Fruit fly (Drosophila melanogaster): ENCODE measurements around the gene Rb97D.

Gene Rb97D

dm6 chr3R:26915463-26915925 lies 40.0 kb upstream of the Rb97D start, which contains the start of gene CG46339 (continued):
- TF ChIP-seq CG9609 (GFP tag; optimal IDR thresholded peaks at IDR 0.05) (no peak), CG12942 (GFP tag; optimal IDR thresholded peaks at IDR 0.05) (no peak), CG13424 (tag; optimal IDR thresholded peaks at IDR 0.05) (no peak), CG18619 (GFP tag; optimal IDR thresholded peaks at IDR 0.05) (no peak), CG5180 (GFP tag; optimal IDR thresholded peaks at IDR 0.05) (peak; percentile 99), CG13287 (GFP tag; IDR thresholded peaks at IDR 0.05; ENCODE audit: partially characterized antibody) (peak; percentile 56), B-H2 (GFP tag; optimal IDR thresholded peaks at IDR 0.05) (peak; percentile 90), danr (GFP tag; IDR thresholded peaks at IDR 0.05) (no peak), HLH54F (GFP tag; optimal IDR thresholded peaks at IDR 0.05) (peak; percentile 25), Side (GFP tag; optimal IDR thresholded peaks at IDR 0.05) (peak; percentile 67), CG2116 (GFP tag; optimal IDR thresholded peaks at IDR 0.05) (no peak), Blimp-1 (GFP tag; optimal IDR thresholded peaks at IDR 0.05) (peak; percentile 61), Hmr (GFP tag; optimal IDR thresholded peaks at IDR 0.05) (peak; percentile 90), toy (GFP tag; IDR thresholded peaks at IDR 0.05) (no peak), pros (GFP tag; optimal IDR thresholded peaks at IDR 0.05) (no peak), CG6175 (GFP tag; IDR thresholded peaks at IDR 0.05) (no peak), gro (GFP tag; optimal IDR thresholded peaks at IDR 0.05) (peak; percentile 87), BtbVII (GFP tag; optimal IDR thresholded peaks at IDR 0.05) (peak; percentile 80), E2f1 (GFP tag; IDR thresholded peaks at IDR 0.05) (no peak), CG4424 (GFP tag; optimal IDR thresholded peaks at IDR 0.05) (peak; percentile 45), dimm (GFP tag; IDR thresholded peaks at IDR 0.05) (no peak), CG9727 (GFP tag; optimal IDR thresholded peaks at IDR 0.05) (peak; percentile 20), Dp (GFP tag; optimal IDR thresholded peaks at IDR 0.05) (no peak), Abd-B (GFP tag; optimal IDR thresholded peaks at IDR 0.05) (no peak), CG2678 (tag; optimal IDR thresholded peaks at IDR 0.05) (peak; percentile 71), hkb (optimal IDR thresholded peaks at IDR 0.05) (no peak), hkb (GFP tag; IDR thresholded peaks at IDR 0.05) (peak; percentile 57), br (optimal IDR thresholded peaks at IDR 0.05) (no peak), Gug (GFP tag; IDR thresholded peaks at IDR 0.05) (no peak), gt (GFP tag; IDR thresholded peaks at IDR 0.05) (no peak), CG10431 (GFP tag; optimal IDR thresholded peaks at IDR 0.05) (peak; percentile 55), ftz-f1 (GFP tag; optimal IDR thresholded peaks at IDR 0.05) (peak; percentile 28), CG13123 (GFP tag; optimal IDR thresholded peaks at IDR 0.05) (no peak), h (optimal IDR thresholded peaks at IDR 0.05) (no peak), CG15601 (tag; optimal IDR thresholded peaks at IDR 0.05) (peak; percentile 100), nau (GFP tag; optimal IDR thresholded peaks at IDR 0.05) (peak; percentile 66), CG14441 (GFP tag; IDR thresholded peaks at IDR 0.05) (0 out of 2 replicates have a peak, but pooled peaks have one; percentile 41), lab (GFP tag; optimal IDR thresholded peaks at IDR 0.05) (peak; percentile 92), zfh2 (GFP tag; optimal IDR thresholded peaks at IDR 0.05) (no peak), dan (GFP tag; IDR thresholded peaks at IDR 0.05) (no peak), Dref (GFP tag; IDR thresholded peaks at IDR 0.05) (no peak), Vsx1 (GFP tag; optimal IDR thresholded peaks at IDR 0.05) (peak; percentile 69), shn (GFP tag; optimal IDR thresholded peaks at IDR 0.05) (no peak), fd64A (GFP tag; optimal IDR thresholded peaks at IDR 0.05) (peak; percentile 27), CG6854 (GFP tag; optimal IDR thresholded peaks at IDR 0.05) (peak; percentile 87), fd3F (GFP tag; optimal IDR thresholded peaks at IDR 0.05) (no peak), CG8388 (GFP tag; optimal IDR thresholded peaks at IDR 0.05) (peak; percentile 27), pum (GFP tag; optimal IDR thresholded peaks at IDR 0.05) (no peak), hb (GFP tag; IDR thresholded peaks at IDR 0.05; ENCODE audit: partially characterized antibody) (no peak), CG14014 (GFP tag; IDR thresholded peaks at IDR 0.05) (no peak; the same call in 1 of the 2 replicates), CG10147 (GFP tag; optimal IDR thresholded peaks at IDR 0.05) (peak; percentile 34), Ssrp (tag; optimal IDR thresholded peaks at IDR 0.05) (no peak)
